Worm (Caenorhabditis elegans) whole organism, mixed stage, embryonic: ENCODE measurements around the gene F26D2.16.

Experiments
- ceh-83 ChIP-seq: fragments of 200-800 bp; sonication (Bioruptor generic); optimal IDR thresholded peaks from 2 replicates; lab custom pipeline; 2018; ENCODE audit warnings: mild to moderate bottlenecking, missing genetic modification characterization, missing compliant biosample characterization
- elt-1 ChIP-seq: sonication (generic microtip); optimal IDR thresholded peaks from 2 replicates; lab custom pipeline; 2017; ENCODE audit warnings: missing genetic modification characterization, mild to moderate bottlenecking, missing compliant biosample characterization, antibody characterized with exemption, moderate library complexity, borderline replicate concordance; ENCODE audit not compliant: insufficient read depth
- mls-2 ChIP-seq: sonication (generic microtip); optimal IDR thresholded peaks from 2 replicates; lab custom pipeline; 2016; ENCODE audit warnings: mild to moderate bottlenecking, missing genetic modification characterization, moderate library complexity, missing compliant biosample characterization
- unc-62 ChIP-seq: fragments of 150-350 bp; optimal IDR thresholded peaks from 2 replicates; lab custom pipeline; 2014; ENCODE audit warnings: missing biosample characterization, missing genetic modification reagents, missing genetic modification characterization
- ztf-11 ChIP-seq: fragments of 150-350 bp; optimal IDR thresholded peaks from 2 replicates; lab custom pipeline; 2014; ENCODE audit warnings: missing biosample characterization, missing genetic modification characterization

DNA sequence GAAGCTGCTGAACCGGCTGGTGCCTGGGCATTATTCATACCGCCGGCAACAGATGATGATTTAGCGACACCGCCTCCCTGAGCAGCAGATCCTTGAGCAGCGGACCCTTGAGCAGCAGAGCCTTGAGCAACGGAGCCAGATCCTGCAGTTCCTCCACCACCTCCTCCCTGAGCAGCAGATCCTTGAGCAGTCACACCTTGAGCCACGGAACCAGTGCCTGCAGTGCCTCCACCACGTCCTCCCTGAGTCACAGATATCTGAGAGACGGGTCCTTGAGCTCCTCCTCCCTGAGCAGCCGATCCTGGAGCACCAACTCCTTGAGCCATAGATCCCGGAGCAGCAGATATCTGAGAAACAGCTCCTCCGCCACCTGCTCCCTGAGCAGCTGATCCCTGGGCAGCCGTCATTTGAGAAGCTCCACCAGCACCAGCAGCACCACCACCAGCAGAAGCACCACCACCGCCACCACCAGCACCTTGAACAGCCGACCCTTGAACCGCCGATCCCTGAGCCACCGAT, 43.2 kb downstream of the F26D2.16 start:
- TF ChIP-seq elt-1 (tag; lab: Kevin White, UChicago) (no peak), ceh-83 (no peak), ztf-11 (tag; lab: Kevin White, UChicago) (no peak), mls-2 (no peak), unc-62 (no peak)
